Worm (Caenorhabditis elegans): ENCODE measurements around the gene dhhc-13.

ce11 chrIV:5927805-5928204 is 10.7 kb downstream of the dhhc-13 start:
- TF ChIP-seq nhr-237 (tag; optimal IDR thresholded peaks at IDR 0.05) (no peak), elt-3 (tag; optimal IDR thresholded peaks at IDR 0.05) (no peak), lin-13 (tag; optimal IDR thresholded peaks at IDR 0.05) (no peak), pha-4 (tag; optimal IDR thresholded peaks at IDR 0.05) (no peak), ceh-43 (GFP tag; optimal IDR thresholded peaks at IDR 0.05) (no peak), blmp-1 (tag; optimal IDR thresholded peaks at IDR 0.05) (no peak)
